Worm (Caenorhabditis elegans): Measurements from ENCODE around the gene F56C3.4.
A peak's percentile ranks its signal among the peaks of the same experiment; 100 is the strongest.

The F56C3.4 gene

DNA sequence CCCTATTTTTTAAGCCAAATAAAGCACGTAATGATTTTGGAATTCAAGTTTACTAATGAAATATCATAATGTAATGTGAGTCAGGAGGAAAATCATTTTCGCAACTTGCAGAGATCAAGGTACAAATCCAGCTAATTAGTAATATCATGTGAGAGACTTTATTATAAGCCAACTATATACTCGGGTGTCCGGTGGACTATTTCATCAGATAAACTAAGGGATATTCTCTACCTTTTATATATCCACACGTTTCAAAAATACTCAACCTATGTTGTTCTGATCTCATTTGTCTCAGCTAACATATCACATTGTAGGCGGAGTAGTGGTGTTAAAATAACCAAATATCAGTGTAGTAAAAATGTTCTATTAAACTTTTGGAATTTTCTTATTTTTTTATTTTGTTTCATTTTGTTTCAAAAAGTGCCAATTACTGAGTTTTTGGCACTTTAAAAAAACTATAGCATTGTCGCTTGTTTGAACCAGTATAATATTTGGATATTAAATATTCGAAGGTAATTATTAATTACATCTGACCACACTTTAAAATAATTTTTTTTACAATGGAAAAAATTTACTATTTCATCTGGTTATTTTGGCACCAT is 29.0 kb upstream of the F56C3.4 start:
- TF ChIP-seq zip-2 (tag; optimal IDR thresholded peaks at IDR 0.05) (peak; percentile 94), F10B5.3 (tag; optimal IDR thresholded peaks at IDR 0.05) (peak; percentile 83), daf-12 (tag; optimal IDR thresholded peaks at IDR 0.05) (no peak), jun-1 (tag; optimal IDR thresholded peaks at IDR 0.05) (peak; percentile 95), Y48G9A.11 (GFP tag; IDR thresholded peaks at IDR 0.05) (0 out of 2 replicates have a peak, but pooled peaks have one; percentile 29), nhr-41 (GFP tag; IDR thresholded peaks at IDR 0.05) (no peak), aly-2 (tag; optimal IDR thresholded peaks at IDR 0.05) (no peak), nhr-76 (tag; optimal IDR thresholded peaks at IDR 0.05) (peak; percentile 89), dmd-9 (GFP tag; IDR thresholded peaks at IDR 0.05) (no peak), zag-1 (tag; optimal IDR thresholded peaks at IDR 0.05) (peak; percentile 64), fos-1 (tag; optimal IDR thresholded peaks at IDR 0.05) (peak; percentile 66), pqm-1 (tag; optimal IDR thresholded peaks at IDR 0.05) (peak; percentile 19), nhr-111 (GFP tag; optimal IDR thresholded peaks at IDR 0.05) (no peak), mes-2 (tag; optimal IDR thresholded peaks at IDR 0.05; ENCODE audit: poor library complexity, severe bottlenecking) (peak; percentile 87), lin-13 (GFP tag; optimal IDR thresholded peaks at IDR 0.05) (peak; percentile 95), tra-1 (GFP tag; IDR thresholded peaks at IDR 0.05) (peak; percentile 86), dpl-1 (GFP tag; optimal IDR thresholded peaks at IDR 0.05) (peak; percentile 58), ces-1 (GFP tag; optimal IDR thresholded peaks at IDR 0.05) (peak; percentile 88), arid-1 (GFP tag; conservative IDR thresholded peaks at IDR 0.05) (no peak; the same call in 1 of the 2 replicates), egl-43 (GFP tag; IDR thresholded peaks at IDR 0.05) (peak; percentile 77), ZK546.5 (tag; optimal IDR thresholded peaks at IDR 0.05) (peak in 1 of 2 experiments; percentile 55), mxl-2 (GFP tag; conservative IDR thresholded peaks at IDR 0.05) (no peak), lin-38 (GFP tag; IDR thresholded peaks at IDR 0.05) (peak; percentile 72), spr-3 (GFP tag; optimal IDR thresholded peaks at IDR 0.05) (peak; percentile 92), ztf-11 (tag; optimal IDR thresholded peaks at IDR 0.05) (no peak), hmg-1.1 (GFP tag; IDR thresholded peaks at IDR 0.05) (peak; percentile 99), Y75B8A.6 (GFP tag; IDR thresholded peaks at IDR 0.05) (no peak), Y5F2A.4 (GFP tag; optimal IDR thresholded peaks at IDR 0.05) (peak; percentile 61), ceh-32 (tag; optimal IDR thresholded peaks at IDR 0.05; ENCODE audit: poor library complexity) (peak; percentile 77), nhr-25 (tag; optimal IDR thresholded peaks at IDR 0.05; ENCODE audit: borderline replicate concordance, insufficient read depth) (peak; percentile 73), nhr-11 (tag; optimal IDR thresholded peaks at IDR 0.05) (peak; percentile 94), fkh-10 (GFP tag; optimal IDR thresholded peaks at IDR 0.05) (peak; percentile 77), T26A8.4 (GFP tag; IDR thresholded peaks at IDR 0.05) (peak; percentile 98), daf-19 (GFP tag; conservative IDR thresholded peaks at IDR 0.05) (peak; percentile 82; the same call in 1 of the 2 replicates), gei-8 (GFP tag; optimal IDR thresholded peaks at IDR 0.05) (no peak), duxl-1 (tag; optimal IDR thresholded peaks at IDR 0.05; ENCODE audit: poor library complexity) (peak; percentile 97), nhr-102 (tag; optimal IDR thresholded peaks at IDR 0.05) (peak; percentile 98), php-3 (GFP tag; IDR thresholded peaks at IDR 0.05) (peak; percentile 87), vab-7 (GFP tag; IDR thresholded peaks at IDR 0.05) (peak; percentile 90), set-16 (GFP tag; IDR thresholded peaks at IDR 0.05) (no peak), unc-130 (GFP tag; optimal IDR thresholded peaks at IDR 0.05) (no peak), lim-7 (GFP tag; IDR thresholded peaks at IDR 0.05) (no peak), skn-1 (tag; optimal IDR thresholded peaks at IDR 0.05) (no peak), lir-3 (tag; optimal IDR thresholded peaks at IDR 0.05) (peak; percentile 67), nhr-28 (tag; optimal IDR thresholded peaks at IDR 0.05) (peak; percentile 77), mdl-1 (tag; optimal IDR thresholded peaks at IDR 0.05) (peak; percentile 69 to 85), zfp-2 (tag; optimal IDR thresholded peaks at IDR 0.05) (peak; percentile 65), T20F7.1 (GFP tag; optimal IDR thresholded peaks at IDR 0.05) (peak; percentile 88), F26F4.8 (GFP tag; conservative IDR thresholded peaks at IDR 0.05) (no peak), ceh-20 (GFP tag; IDR thresholded peaks at IDR 0.05) (peak; percentile 75)

All from whole organism, L4 larva.